Fruit fly (Drosophila melanogaster): ENCODE results near the gene alphaTub67C.

- TF ChIP-seq foxo (GFP tag; optimal IDR thresholded peaks at IDR 0.05): no peak
- no peak for TF ChIP-seq psq (GFP tag; optimal IDR thresholded peaks at IDR 0.05)
- TF ChIP-seq br (GFP tag; optimal IDR thresholded peaks at IDR 0.05): no peak
- no peak for TF ChIP-seq lola (GFP tag; optimal IDR thresholded peaks at IDR 0.05)
- no peak for TF ChIP-seq Dfd (GFP tag; optimal IDR thresholded peaks at IDR 0.05)
- TF ChIP-seq N (GFP tag; optimal IDR thresholded peaks at IDR 0.05): no peak
- TF ChIP-seq rgr (GFP tag; optimal IDR thresholded peaks at IDR 0.05): no peak
- no peak for TF ChIP-seq Abd-B (GFP tag; optimal IDR thresholded peaks at IDR 0.05)
- no peak for TF ChIP-seq Hr83 (GFP tag; optimal IDR thresholded peaks at IDR 0.05; ENCODE audit: poor library complexity, severe bottlenecking)
- TF ChIP-seq Rel (GFP tag; optimal IDR thresholded peaks at IDR 0.05): no peak
- TF ChIP-seq Rel (tag; optimal IDR thresholded peaks at IDR 0.05): no peak
- TF ChIP-seq CG32264 (GFP tag; optimal IDR thresholded peaks at IDR 0.05): no peak
Measured at dm6 chr3L:9637812-9638211, 43.3 kb upstream of the alphaTub67C start, which contains the start of gene CG8329.

Data from whole organism, wandering third instar larva.